Worm (Caenorhabditis elegans): ENCODE results near the gene arl-5.
A peak's percentile ranks its signal among the peaks of the same experiment; 100 is the strongest.

Gene arl-5

ce11 chrIII:9851547-9851946, 28.5 kb downstream of the arl-5 start, which contains the start of gene K11H3.3:
K11H3.3 (plus strand) TSS chrIII:9851854.
- no peak for TF ChIP-seq grh-1 (GFP tag; IDR thresholded peaks at IDR 0.05)
- no peak for TF ChIP-seq fkh-8 (tag; optimal IDR thresholded peaks at IDR 0.05)
- TF ChIP-seq jun-1 (tag; optimal IDR thresholded peaks at IDR 0.05), result no peak
- no peak for TF ChIP-seq ceh-8 (GFP tag; optimal IDR thresholded peaks at IDR 0.05)
- TF ChIP-seq C16A3.4 (tag; optimal IDR thresholded peaks at IDR 0.05), result no peak
- no peak for TF ChIP-seq elt-3 (tag; optimal IDR thresholded peaks at IDR 0.05)
- TF ChIP-seq ceh-63 (GFP tag; optimal IDR thresholded peaks at IDR 0.05), result no peak
- no peak for TF ChIP-seq pqm-1 (tag; optimal IDR thresholded peaks at IDR 0.05)
- TF ChIP-seq Y116A8C.19 (tag; optimal IDR thresholded peaks at IDR 0.05; ENCODE audit: borderline replicate concordance), result no peak
- TF ChIP-seq ceh-82 (tag; optimal IDR thresholded peaks at IDR 0.05), result peak in 1 of 3 experiments; percentile 0
- TF ChIP-seq nhr-20 (tag; optimal IDR thresholded peaks at IDR 0.05), result no peak
- TF ChIP-seq lin-14 (GFP tag; optimal IDR thresholded peaks at IDR 0.05), result peak; percentile 59
- TF ChIP-seq aly-2 (tag; optimal IDR thresholded peaks at IDR 0.05), result no peak
- no peak for TF ChIP-seq lin-15B (tag; optimal IDR thresholded peaks at IDR 0.05)
- no peak for TF ChIP-seq efl-1 (optimal IDR thresholded peaks at IDR 0.05)
- TF ChIP-seq efl-1 (GFP tag; optimal IDR thresholded peaks at IDR 0.05 in 1 of 2), result peak in 1 of 2 experiments; percentile 42
- no peak for TF ChIP-seq elt-2 (tag; optimal IDR thresholded peaks at IDR 0.05)
- TF ChIP-seq lin-13 (GFP tag; optimal IDR thresholded peaks at IDR 0.05), result no peak
- no peak for TF ChIP-seq swsn-7 (tag; optimal IDR thresholded peaks at IDR 0.05)
- TF ChIP-seq hpl-2 (GFP tag; optimal IDR thresholded peaks at IDR 0.05), result no peak
- TF ChIP-seq zag-1 (tag; optimal IDR thresholded peaks at IDR 0.05), result no peak
- no peak for TF ChIP-seq unc-130 (tag; optimal IDR thresholded peaks at IDR 0.05)

- no peak for TF ChIP-seq lin-14 (GFP tag; optimal IDR thresholded peaks at IDR 0.05)
- TF ChIP-seq efl-1 (optimal IDR thresholded peaks at IDR 0.05), result no peak
- TF ChIP-seq efl-1 (GFP tag; optimal IDR thresholded peaks at IDR 0.05 in 1 of 2), result peak in 1 of 2 experiments; percentile 71
Observed at ce11 chrIII:9853667-9854620, 30.9 kb downstream of the arl-5 start.

ce11 chrIII:9854960-9855359, 31.9 kb downstream of the arl-5 start:
- TF ChIP-seq unc-98 (GFP tag; IDR thresholded peaks at IDR 0.05) (no peak), snpc-4 (tag; optimal IDR thresholded peaks at IDR 0.05) (no peak), zag-1 (tag; optimal IDR thresholded peaks at IDR 0.05) (no peak), lin-39 (tag; optimal IDR thresholded peaks at IDR 0.05) (no peak), grh-1 (GFP tag; IDR thresholded peaks at IDR 0.05) (no peak), fos-1 (tag; optimal IDR thresholded peaks at IDR 0.05) (no peak), efl-1 (optimal IDR thresholded peaks at IDR 0.05) (no peak), efl-1 (GFP tag; optimal IDR thresholded peaks at IDR 0.05 in 1 of 2) (peak in 1 of 2 experiments; percentile 68), pax-3 (tag; optimal IDR thresholded peaks at IDR 0.05) (no peak)

- no peak for TF ChIP-seq lin-15B (tag; optimal IDR thresholded peaks at IDR 0.05)
- no peak for TF ChIP-seq pqm-1 (tag; optimal IDR thresholded peaks at IDR 0.05)
- peak; percentile 16 for TF ChIP-seq nhr-71 (tag; optimal IDR thresholded peaks at IDR 0.05)
- peak; percentile 3 for TF ChIP-seq blmp-1 (tag; optimal IDR thresholded peaks at IDR 0.05)
- TF ChIP-seq lsy-2 (tag; optimal IDR thresholded peaks at IDR 0.05), result peak in 1 of 2 experiments; percentile 13
- no peak for TF ChIP-seq nhr-84 (tag; optimal IDR thresholded peaks at IDR 0.05)
- no peak for TF ChIP-seq nhr-237 (tag; optimal IDR thresholded peaks at IDR 0.05)
- no peak for TF ChIP-seq fos-1 (tag; optimal IDR thresholded peaks at IDR 0.05)
- TF ChIP-seq dpl-1 (GFP tag; optimal IDR thresholded peaks at IDR 0.05), result no peak
- TF ChIP-seq elt-2 (tag; optimal IDR thresholded peaks at IDR 0.05), result no peak
- TF ChIP-seq nhr-90 (tag; optimal IDR thresholded peaks at IDR 0.05; ENCODE audit: poor library complexity), result peak; percentile 36
- no peak for TF ChIP-seq grh-1 (GFP tag; IDR thresholded peaks at IDR 0.05)
- no peak for TF ChIP-seq ceh-82 (tag; optimal IDR thresholded peaks at IDR 0.05)
- peak; percentile 45 for TF ChIP-seq nhr-85 (tag)
- TF ChIP-seq efl-1 (optimal IDR thresholded peaks at IDR 0.05), result no peak
- peak in 1 of 2 experiments; percentile 15 for TF ChIP-seq efl-1 (GFP tag; optimal IDR thresholded peaks at IDR 0.05 in 1 of 2)
- no peak for TF ChIP-seq nhr-77 (tag; optimal IDR thresholded peaks at IDR 0.05)
- no peak for TF ChIP-seq alr-1 (tag; optimal IDR thresholded peaks at IDR 0.05; ENCODE audit: borderline replicate concordance)
- TF ChIP-seq ama-1 (optimal IDR thresholded peaks at IDR 0.05), result no peak
- no peak for TF ChIP-seq sptf-1 (tag; optimal IDR thresholded peaks at IDR 0.05)
- TF ChIP-seq lin-14 (GFP tag; optimal IDR thresholded peaks at IDR 0.05), result peak; percentile 19
- TF ChIP-seq isw-1 (GFP tag; IDR thresholded peaks at IDR 0.05), result no peak
- TF ChIP-seq elt-3 (tag; optimal IDR thresholded peaks at IDR 0.05), result no peak
- TF ChIP-seq tlp-1 (tag; optimal IDR thresholded peaks at IDR 0.05), result no peak
- TF ChIP-seq swsn-7 (tag; optimal IDR thresholded peaks at IDR 0.05), result no peak
- no peak for TF ChIP-seq tbx-2 (tag; optimal IDR thresholded peaks at IDR 0.05)
- no peak for TF ChIP-seq zip-4 (GFP tag; optimal IDR thresholded peaks at IDR 0.05)
- TF ChIP-seq snpc-4 (tag; optimal IDR thresholded peaks at IDR 0.05), result no peak
Observed at ce11 chrIII:9857110-9857509, 34.1 kb downstream of the arl-5 start.
